Worm (Caenorhabditis elegans) whole organism, L1 larva: ENCODE data around the gene sym-4.

Source experiments
- C04F5.9 ChIP-seq: sonication (generic microtip); optimal IDR thresholded peaks from 2 replicates; lab custom pipeline; 2016; ENCODE audit warnings: missing genetic modification characterization, missing compliant biosample characterization
- C16A3.4 ChIP-seq: fragments of 150-350 bp; optimal IDR thresholded peaks from 2 replicates; lab custom pipeline; 2014; ENCODE audit warnings: missing biosample characterization, missing genetic modification characterization
- aha-1 ChIP-seq: fragments of 150-350 bp; optimal IDR thresholded peaks from 2 replicates; lab custom pipeline; 2014; ENCODE audit warnings: missing biosample characterization, missing genetic modification characterization
- blmp-1 ChIP-seq: fragments of 150-350 bp; optimal IDR thresholded peaks from 2 replicates; lab custom pipeline; 2014; ENCODE audit warnings: missing biosample characterization, missing genetic modification characterization
- ceh-8 ChIP-seq: fragments of 200-800 bp; sonication (Bioruptor generic); optimal IDR thresholded peaks from 2 replicates; lab custom pipeline; 2018; ENCODE audit warnings: mild to moderate bottlenecking, missing genetic modification characterization, moderate library complexity, missing compliant biosample characterization
- ceh-90 ChIP-seq: sonication (generic microtip); optimal IDR thresholded peaks from 2 replicates; lab custom pipeline; 2016; ENCODE audit warnings: missing genetic modification characterization, missing compliant biosample characterization
- dpl-1 ChIP-seq, 3 experiments: fragments of 150-350 bp in 2 of 3; sonication (generic microtip) in 1 of 3; optimal IDR thresholded peaks; 2 replicates each; lab custom pipeline; 2014 to 2017; ENCODE audit warnings: missing biosample characterization in 3 of 3, missing genetic modification characterization in 3 of 3, missing genetic modification reagents in 3 of 3
- dsc-1 ChIP-seq: sonication (generic microtip); optimal IDR thresholded peaks from 2 replicates; lab custom pipeline; 2016; ENCODE audit warnings: mild to moderate bottlenecking, missing genetic modification characterization, missing compliant biosample characterization
- egl-13 ChIP-seq: sonication (generic microtip); optimal IDR thresholded peaks from 2 replicates; lab custom pipeline; 2016; ENCODE audit warnings: missing genotype, missing genetic modification reagents, missing genetic modification characterization, missing compliant biosample characterization
- elt-2 ChIP-seq: sonication (generic microtip); optimal IDR thresholded peaks from 2 replicates; lab custom pipeline; 2016; ENCODE audit warnings: missing genetic modification characterization, mild to moderate bottlenecking, inconsistent platforms, missing compliant biosample characterization, missing genetic modification reagents
- elt-3 ChIP-seq, 6 experiments: fragments of 150-350 bp in 1 of 6; sonication (generic microtip); optimal IDR thresholded peaks; 2 replicates each; lab custom pipeline; 2017 to 2018; ENCODE audit warnings: missing biosample characterization in 6 of 6, missing genetic modification characterization in 6 of 6, inconsistent platforms in 1 of 6
- fkh-10 ChIP-seq: sonication (generic microtip); optimal IDR thresholded peaks from 2 replicates; lab custom pipeline; 2017; ENCODE audit warnings: missing biosample characterization, missing genetic modification reagents, missing genetic modification characterization
- fkh-8 ChIP-seq: sonication (generic microtip); optimal IDR thresholded peaks from 2 replicates; lab custom pipeline; 2016; ENCODE audit warnings: mild to moderate bottlenecking, missing genetic modification characterization, missing compliant biosample characterization
- fos-1 ChIP-seq: fragments of 150-350 bp; optimal IDR thresholded peaks from 2 replicates; lab custom pipeline; 2014; ENCODE audit warnings: missing biosample characterization, missing genetic modification characterization
- grh-1 ChIP-seq: fragments of 200-800 bp; sonication (Bioruptor generic); IDR thresholded peaks from 2 replicates; pipeline ENCODE4 v1.3.6; 2022; ENCODE audit warnings: missing genetic modification reagents, missing genetic modification characterization, missing compliant biosample characterization
- jun-1 ChIP-seq: fragments of 150-350 bp; optimal IDR thresholded peaks from 2 replicates; lab custom pipeline; 2014; ENCODE audit warnings: missing biosample characterization, missing genetic modification reagents, missing genetic modification characterization
- lin-13 ChIP-seq: fragments of 150-350 bp; optimal IDR thresholded peaks from 2 replicates; lab custom pipeline; 2014; ENCODE audit warnings: missing biosample characterization, missing genetic modification reagents, missing genetic modification characterization
- lin-14 ChIP-seq: fragments of 200-800 bp; sonication (Bioruptor generic); optimal IDR thresholded peaks from 2 replicates; lab custom pipeline; 2018; ENCODE audit warnings: mild to moderate bottlenecking, missing genetic modification characterization, moderate library complexity, missing compliant biosample characterization
- lin-15B ChIP-seq: fragments of 150-350 bp; sonication (generic microtip); optimal IDR thresholded peaks from 3 replicates; lab custom pipeline; 2014; ENCODE audit warnings: missing biosample characterization, missing genetic modification characterization
- lin-35 ChIP-seq, 2 experiments: fragments of 150-350 bp; optimal IDR thresholded peaks; 2 replicates each; lab custom pipeline; 2014; ENCODE audit warnings: missing biosample characterization in 2 of 2, missing genetic modification characterization in 2 of 2, missing genetic modification reagents in 2 of 2
- lsy-2 ChIP-seq, 2 experiments: fragments of 150-350 bp; optimal IDR thresholded peaks; 2 replicates each; lab custom pipeline; 2014; ENCODE audit warnings: missing biosample characterization in 2 of 2, missing genetic modification characterization in 2 of 2
- mdl-1 ChIP-seq, 2 experiments: fragments of 150-350 bp; optimal IDR thresholded peaks; 2 replicates each; lab custom pipeline; 2014 to 2017; ENCODE audit warnings: missing biosample characterization in 2 of 2, missing genetic modification characterization in 2 of 2, inconsistent platforms in 1 of 2
- mef-2 ChIP-seq: fragments of 150-350 bp; optimal IDR thresholded peaks from 2 replicates; lab custom pipeline; 2014; ENCODE audit warnings: missing biosample characterization, missing genetic modification characterization
- mep-1 ChIP-seq: fragments of 150-350 bp; optimal IDR thresholded peaks from 2 replicates; lab custom pipeline; 2014; ENCODE audit warnings: missing biosample characterization, missing genetic modification characterization
- nhr-11 ChIP-seq: fragments of 150-350 bp; optimal IDR thresholded peaks from 2 replicates; lab custom pipeline; 2014; ENCODE audit warnings: missing biosample characterization, missing genetic modification characterization
- nhr-237 ChIP-seq: fragments of 150-350 bp; optimal IDR thresholded peaks from 2 replicates; lab custom pipeline; 2014; ENCODE audit warnings: missing biosample characterization, missing genetic modification characterization
- nhr-47 ChIP-seq: sonication (generic microtip); optimal IDR thresholded peaks from 2 replicates; lab custom pipeline; 2016; ENCODE audit warnings: mild to moderate bottlenecking, missing genetic modification characterization, moderate library complexity, missing compliant biosample characterization
- nhr-71 ChIP-seq: sonication (generic microtip); optimal IDR thresholded peaks from 2 replicates; lab custom pipeline; 2016; ENCODE audit warnings: mild to moderate bottlenecking, missing genetic modification characterization, moderate library complexity, missing compliant biosample characterization
- nhr-77 ChIP-seq: fragments of 150-350 bp; optimal IDR thresholded peaks from 2 replicates; lab custom pipeline; 2014; ENCODE audit warnings: missing biosample characterization, missing genetic modification characterization
- nhr-85 ChIP-seq: sonication (generic microtip); peaks from one replicate; lab custom pipeline; 2016; ENCODE audit warnings: missing genetic modification characterization, inconsistent platforms, missing compliant biosample characterization
- nhr-90 ChIP-seq: sonication (generic microtip); optimal IDR thresholded peaks from 2 replicates; lab custom pipeline; 2016; ENCODE audit warnings: mild to moderate bottlenecking, missing genetic modification characterization, missing compliant biosample characterization; ENCODE audit not compliant: poor library complexity
- pag-3 ChIP-seq: sonication (generic microtip); optimal IDR thresholded peaks from 2 replicates; lab custom pipeline; 2017; ENCODE audit warnings: missing genetic modification characterization, mild to moderate bottlenecking, missing compliant biosample characterization, antibody characterized with exemption, borderline replicate concordance; ENCODE audit not compliant: insufficient read depth
- skn-1 ChIP-seq: fragments of 150-350 bp; optimal IDR thresholded peaks from 2 replicates; lab custom pipeline; 2014; ENCODE audit warnings: missing biosample characterization, missing genetic modification characterization
- snu-23 ChIP-seq: sonication (generic microtip); optimal IDR thresholded peaks from 2 replicates; lab custom pipeline; 2016; ENCODE audit warnings: missing genetic modification characterization, missing compliant biosample characterization
- sox-4 ChIP-seq: sonication (generic microtip); optimal IDR thresholded peaks from 2 replicates; lab custom pipeline; 2016; ENCODE audit warnings: missing genetic modification characterization, missing compliant biosample characterization
- tbx-2 ChIP-seq: sonication (generic microtip); optimal IDR thresholded peaks from 2 replicates; lab custom pipeline; 2016; ENCODE audit warnings: missing genetic modification characterization, missing compliant biosample characterization
- unc-130 ChIP-seq: fragments of 150-350 bp; optimal IDR thresholded peaks from 2 replicates; lab custom pipeline; 2017; ENCODE audit warnings: missing biosample characterization, missing genetic modification characterization, inconsistent platforms
- unc-62 ChIP-seq: fragments of 150-350 bp; optimal IDR thresholded peaks from 2 replicates; lab custom pipeline; 2014; ENCODE audit warnings: missing biosample characterization, missing genetic modification reagents, missing genetic modification characterization
- unc-86 ChIP-seq: sonication (generic microtip); optimal IDR thresholded peaks from 2 replicates; lab custom pipeline; 2016; ENCODE audit warnings: missing genetic modification characterization, missing compliant biosample characterization
- vab-15 ChIP-seq: sonication (generic microtip); optimal IDR thresholded peaks from 2 replicates; lab custom pipeline; 2017; ENCODE audit warnings: missing genotype, mild to moderate bottlenecking, missing genetic modification characterization, missing compliant biosample characterization
- zag-1 ChIP-seq: fragments of 150-350 bp; optimal IDR thresholded peaks from 2 replicates; lab custom pipeline; 2014; ENCODE audit warnings: missing biosample characterization, missing genetic modification characterization
- ztf-11 ChIP-seq, 2 experiments: sonication (generic microtip); optimal IDR thresholded peaks; 2 replicates each; lab custom pipeline; 2016 to 2017; ENCODE audit warnings: missing genetic modification characterization in 2 of 2, missing biosample characterization in 1 of 2, missing compliant biosample characterization in 1 of 2
- ztf-4 ChIP-seq: fragments of 150-350 bp; optimal IDR thresholded peaks from 2 replicates; lab custom pipeline; 2014; ENCODE audit warnings: missing biosample characterization, missing genetic modification characterization

sym-4 gene

ce11 chrX:14146740-14147140 lies 22.7 kb downstream of the sym-4 start (continued):
- TF ChIP-seq blmp-1 (tag; lab: Kevin White, UChicago) (peak; percentile 91), nhr-237 (peak; percentile 52), tbx-2 (tag; lab: Kevin White, UChicago) (peak; percentile 75), elt-3 (tag; optimal IDR thresholded peaks at IDR 0.05; lab: Kevin White, UChicago) (peak in 3 of 6 experiments; percentile 64 to 90 (median 75)), unc-62 (GFP tag; lab: Kevin White, UChicago) (no peak), nhr-47 (tag; lab: Kevin White, UChicago) (peak; percentile 77), lin-14 (GFP tag; lab: Kevin White, UChicago) (peak; percentile 97), lsy-2 (tag; optimal IDR thresholded peaks at IDR 0.05; lab: Kevin White, UChicago) (peak; percentile 66 to 81), jun-1 (tag; lab: Kevin White, UChicago) (peak; percentile 43), ceh-90 (peak; percentile 32), lin-15B (tag; lab: Kevin White, UChicago) (no peak), nhr-11 (peak; percentile 51), lin-13 (GFP tag; lab: Kevin White, UChicago) (peak; percentile 57), lin-35 (GFP tag; optimal IDR thresholded peaks at IDR 0.05; lab: Kevin White, UChicago) (peak; percentile 63 to 81), skn-1 (tag; lab: Kevin White, UChicago) (peak; percentile 81), ztf-11 (tag; optimal IDR thresholded peaks at IDR 0.05; lab: Kevin White, UChicago) (no peak), egl-13 (tag; lab: Kevin White, UChicago) (no peak), dpl-1 (GFP tag; optimal IDR thresholded peaks at IDR 0.05; lab: Kevin White, UChicago) (peak in 2 of 3 experiments; percentile 49 to 52), zag-1 (tag; lab: Kevin White, UChicago) (no peak), mep-1 (peak; percentile 86), nhr-77 (tag; lab: Kevin White, UChicago) (peak; percentile 77), nhr-85 (peak; percentile 94), dsc-1 (tag; lab: Kevin White, UChicago) (peak; percentile 52), pag-3 (tag; lab: Kevin White, UChicago) (peak; percentile 72), fkh-10 (GFP tag; lab: Kevin White, UChicago) (peak; percentile 70), mef-2 (tag; lab: Kevin White, UChicago) (peak; percentile 32), ztf-4 (tag; lab: Kevin White, UChicago) (no peak), fkh-8 (tag; lab: Kevin White, UChicago) (peak; percentile 84), snu-23 (GFP tag; lab: Kevin White, UChicago) (peak; percentile 92), fos-1 (tag; lab: Kevin White, UChicago) (peak; percentile 80), ceh-8 (GFP tag; lab: Kevin White, UChicago) (no peak), nhr-71 (peak; percentile 90), sox-4 (no peak), unc-130 (tag; lab: Kevin White, UChicago) (peak; percentile 64), nhr-90 (tag; lab: Kevin White, UChicago) (peak; percentile 82), aha-1 (tag; lab: Kevin White, UChicago) (no peak), grh-1 (GFP tag; lab: Robert Waterston, UW) (no peak; the same call in 1 of the 2 replicates), C04F5.9 (tag; lab: Kevin White, UChicago) (no peak), unc-86 (tag; lab: Kevin White, UChicago) (peak; percentile 75)

ce11 chrX:14145634-14146033 lies 23.8 kb downstream of the sym-4 start:
- peak in 1 of 2 experiments; percentile 37 for TF ChIP-seq lin-35 (GFP tag; optimal IDR thresholded peaks at IDR 0.05; lab: Kevin White, UChicago)
- no peak for TF ChIP-seq vab-15 (tag; lab: Kevin White, UChicago)
- peak; percentile 21 for TF ChIP-seq lin-14 (GFP tag; lab: Kevin White, UChicago)
- peak; percentile 21 for TF ChIP-seq elt-2 (tag; lab: Kevin White, UChicago)
- TF ChIP-seq nhr-47 (tag; lab: Kevin White, UChicago), result no peak
- TF ChIP-seq mdl-1 (tag; optimal IDR thresholded peaks at IDR 0.05; lab: Kevin White, UChicago), result peak in 1 of 2 experiments; percentile 11
- TF ChIP-seq C16A3.4 (tag; lab: Kevin White, UChicago), result peak; percentile 33
